Worm (Caenorhabditis elegans) whole organism, L2 larva: ENCODE results near the gene pars-1.
A peak's percentile ranks its signal among the peaks of the same experiment; 100 is the strongest.

Experiments
- C34F6.9 ChIP-seq: fragments of 150-350 bp; optimal IDR thresholded peaks from 2 replicates; lab custom pipeline; 2014; ENCODE audit warnings: missing biosample characterization, missing genetic modification characterization
- R02D3.7 ChIP-seq: fragments of 150-350 bp; optimal IDR thresholded peaks from 2 replicates; lab custom pipeline; 2014; ENCODE audit warnings: missing biosample characterization, missing genetic modification characterization
- Y55F3AM.14 ChIP-seq: fragments of 200-800 bp; sonication (Bioruptor generic); optimal IDR thresholded peaks from 2 replicates; lab custom pipeline; 2018; ENCODE audit warnings: mild to moderate bottlenecking, missing genetic modification characterization, missing compliant biosample characterization
- alr-1 ChIP-seq: fragments of 150-350 bp; optimal IDR thresholded peaks from 2 replicates; lab custom pipeline; 2014; ENCODE audit warnings: missing biosample characterization, missing genetic modification characterization
- aly-2 ChIP-seq: fragments of 150-350 bp; optimal IDR thresholded peaks from 2 replicates; lab custom pipeline; 2014; ENCODE audit warnings: missing biosample characterization, missing genetic modification characterization
- ama-1 ChIP-seq: fragments of 150-350 bp; optimal IDR thresholded peaks from 2 replicates; lab custom pipeline; 2018; ENCODE audit warnings: inconsistent platforms
- ceh-16 ChIP-seq: fragments of 150-350 bp; optimal IDR thresholded peaks from 2 replicates; lab custom pipeline; 2014; ENCODE audit warnings: missing biosample characterization, missing genetic modification characterization
- ceh-82 ChIP-seq: fragments of 150-350 bp; optimal IDR thresholded peaks from 2 replicates; lab custom pipeline; 2014; ENCODE audit warnings: missing biosample characterization, missing genetic modification characterization
- crh-2 ChIP-seq: sonication (generic microtip); optimal IDR thresholded peaks from 2 replicates; lab custom pipeline; 2017; ENCODE audit warnings: missing biosample characterization, missing genetic modification characterization
- dmd-4 ChIP-seq: sonication (generic microtip); optimal IDR thresholded peaks from 2 replicates; lab custom pipeline; 2017; ENCODE audit warnings: missing biosample characterization, missing genetic modification characterization
- egl-27 ChIP-seq: sonication (generic microtip); optimal IDR thresholded peaks from 3 replicates; lab custom pipeline; 2017; ENCODE audit warnings: missing biosample characterization, missing genetic modification reagents, missing genetic modification characterization
- elt-1 ChIP-seq: fragments of 150-350 bp; optimal IDR thresholded peaks from 2 replicates; lab custom pipeline; 2014; ENCODE audit warnings: missing biosample characterization, missing genetic modification characterization
- elt-3 ChIP-seq: sonication (generic microtip); optimal IDR thresholded peaks from 2 replicates; lab custom pipeline; 2017; ENCODE audit warnings: missing biosample characterization, missing genetic modification characterization
- fos-1 ChIP-seq: fragments of 150-350 bp; optimal IDR thresholded peaks from 2 replicates; lab custom pipeline; 2014; ENCODE audit warnings: missing biosample characterization, missing genetic modification characterization
- gmeb-1 ChIP-seq: fragments of 150-350 bp; optimal IDR thresholded peaks from 2 replicates; lab custom pipeline; 2014; ENCODE audit warnings: missing biosample characterization, missing genetic modification characterization
- lin-11 ChIP-seq: fragments of 150-350 bp; sonication (generic microtip); optimal IDR thresholded peaks from 2 replicates; lab custom pipeline; 2014; ENCODE audit warnings: missing biosample characterization, missing genetic modification characterization, inconsistent platforms, mixed read lengths
- lsy-2 ChIP-seq, 2 experiments: fragments of 150-350 bp in 1 of 2; sonication (generic microtip) in 1 of 2; optimal IDR thresholded peaks; 2 replicates each; lab custom pipeline; 2014 to 2017; ENCODE audit warnings: missing biosample characterization in 2 of 2, missing genetic modification characterization in 2 of 2
- mab-5 ChIP-seq: fragments of 150-350 bp; optimal IDR thresholded peaks from 2 replicates; lab custom pipeline; 2014; ENCODE audit warnings: missing biosample characterization, missing genetic modification characterization
- mbf-1 ChIP-seq: sonication (generic microtip); optimal IDR thresholded peaks from 2 replicates; lab custom pipeline; 2017; ENCODE audit warnings: missing biosample characterization, missing genetic modification characterization
- mdl-1 ChIP-seq, 2 experiments: fragments of 150-350 bp in 1 of 2; sonication (generic microtip) in 1 of 2; optimal IDR thresholded peaks; 2 replicates each; lab custom pipeline; 2017; ENCODE audit warnings: missing biosample characterization in 2 of 2, missing genetic modification characterization in 2 of 2
- nhr-10 ChIP-seq: sonication (generic microtip); optimal IDR thresholded peaks from 2 replicates; lab custom pipeline; 2017; ENCODE audit warnings: missing biosample characterization, missing genetic modification characterization
- nhr-11 ChIP-seq: fragments of 150-350 bp; optimal IDR thresholded peaks from 2 replicates; lab custom pipeline; 2014; ENCODE audit warnings: missing biosample characterization, missing genetic modification characterization
- nhr-12 ChIP-seq: fragments of 150-350 bp; optimal IDR thresholded peaks from 2 replicates; lab custom pipeline; 2014; ENCODE audit warnings: missing biosample characterization, missing genetic modification characterization
- nhr-129 ChIP-seq: fragments of 150-350 bp; optimal IDR thresholded peaks from 2 replicates; lab custom pipeline; 2014; ENCODE audit warnings: missing biosample characterization, missing genetic modification characterization
- nhr-21 ChIP-seq: fragments of 150-350 bp; optimal IDR thresholded peaks from 2 replicates; lab custom pipeline; 2014; ENCODE audit warnings: missing biosample characterization, missing genetic modification characterization
- nhr-23 ChIP-seq: fragments of 150-350 bp; optimal IDR thresholded peaks from 2 replicates; lab custom pipeline; 2014; ENCODE audit warnings: missing biosample characterization, missing genetic modification reagents, missing genetic modification characterization
- nhr-237 ChIP-seq: fragments of 150-350 bp; optimal IDR thresholded peaks from 2 replicates; lab custom pipeline; 2014; ENCODE audit warnings: missing biosample characterization, missing genetic modification characterization
- nhr-25 ChIP-seq: fragments of 150-350 bp; sonication (generic microtip); optimal IDR thresholded peaks from 3 replicates; lab custom pipeline; 2014; ENCODE audit warnings: missing biosample characterization, missing genetic modification characterization
- nhr-6 ChIP-seq: fragments of 150-350 bp; optimal IDR thresholded peaks from 2 replicates; lab custom pipeline; 2014; ENCODE audit warnings: missing biosample characterization, missing genetic modification characterization
- nhr-77 ChIP-seq: fragments of 150-350 bp; optimal IDR thresholded peaks from 2 replicates; lab custom pipeline; 2014; ENCODE audit warnings: missing biosample characterization, missing genetic modification characterization
- peb-1 ChIP-seq: fragments of 150-350 bp; optimal IDR thresholded peaks from 2 replicates; lab custom pipeline; 2014; ENCODE audit warnings: missing biosample characterization, missing genetic modification characterization
- skn-1 ChIP-seq: sonication (generic microtip); optimal IDR thresholded peaks from 2 replicates; lab custom pipeline; 2017; ENCODE audit warnings: missing biosample characterization, missing genetic modification characterization
- sma-3 ChIP-seq: sonication (generic microtip); optimal IDR thresholded peaks from 2 replicates; lab custom pipeline; 2016; ENCODE audit warnings: missing genetic modification reagents, missing genetic modification characterization, missing compliant biosample characterization
- sma-9 ChIP-seq, 2 experiments: fragments of 150-350 bp in 1 of 2; sonication (generic microtip) in 1 of 2; optimal IDR thresholded peaks; 2 replicates each; lab custom pipeline; 2014 to 2016; ENCODE audit warnings: missing genetic modification characterization in 2 of 2, mild to moderate bottlenecking in 1 of 2, missing biosample characterization in 1 of 2, missing compliant biosample characterization in 1 of 2, missing genetic modification reagents in 1 of 2, moderate library complexity in 1 of 2
- snpc-4 ChIP-seq: fragments of 150-350 bp; optimal IDR thresholded peaks from 2 replicates; lab custom pipeline; 2014; ENCODE audit warnings: missing biosample characterization, missing genetic modification characterization
- unc-39 ChIP-seq: fragments of 150-350 bp; optimal IDR thresholded peaks from 2 replicates; lab custom pipeline; 2014; ENCODE audit warnings: missing biosample characterization, missing genetic modification characterization
- unc-55 ChIP-seq: fragments of 150-350 bp; sonication (generic microtip); optimal IDR thresholded peaks from 3 replicates; lab custom pipeline; 2014; ENCODE audit warnings: missing biosample characterization, missing genetic modification reagents, missing genetic modification characterization
- zag-1 ChIP-seq: fragments of 150-350 bp; optimal IDR thresholded peaks from 2 replicates; lab custom pipeline; 2014; ENCODE audit warnings: missing biosample characterization, missing genetic modification characterization
- ztf-1 ChIP-seq: fragments of 200-800 bp; sonication (Bioruptor generic); conservative IDR thresholded peaks from 2 replicates; pipeline ENCODE4 v1.3.6; 2022; ENCODE audit warnings: missing genetic modification characterization, missing compliant biosample characterization
- ztf-11 ChIP-seq: sonication (generic microtip); optimal IDR thresholded peaks from 2 replicates; lab custom pipeline; 2017; ENCODE audit warnings: missing biosample characterization, missing genetic modification characterization

The pars-1 gene

ce11 chrIII:7278491-7278890, 39.7 kb downstream of the pars-1 start:
- TF ChIP-seq nhr-10 (tag; lab: Kevin White, UChicago) (no peak), unc-55 (peak; percentile 39), R02D3.7 (tag; lab: Kevin White, UChicago) (no peak), skn-1 (tag; lab: Kevin White, UChicago) (no peak), nhr-129 (peak; percentile 83), ceh-16 (no peak), C34F6.9 (tag; lab: Kevin White, UChicago) (peak; percentile 39), nhr-6 (tag; lab: Kevin White, UChicago) (peak; percentile 16), nhr-11 (tag; lab: Kevin White, UChicago) (no peak), ztf-11 (tag; lab: Kevin White, UChicago) (no peak), sma-3 (GFP tag; lab: Kevin White, UChicago) (peak; percentile 34), Y55F3AM.14 (GFP tag; lab: Kevin White, UChicago) (no peak), nhr-21 (tag; lab: Kevin White, UChicago) (peak; percentile 35), mdl-1 (tag; optimal IDR thresholded peaks at IDR 0.05; lab: Kevin White, UChicago) (no peak), zag-1 (tag; lab: Kevin White, UChicago) (no peak), peb-1 (no peak), ama-1 (lab: Kevin White, UChicago) (no peak), mab-5 (tag; lab: Kevin White, UChicago) (no peak), aly-2 (tag; lab: Kevin White, UChicago) (no peak), ceh-82 (no peak), lin-11 (tag; lab: Kevin White, UChicago) (peak; percentile 43), sma-9 (GFP tag; optimal IDR thresholded peaks at IDR 0.05; lab: Kevin White, UChicago) (peak; percentile 75), sma-9 (tag; optimal IDR thresholded peaks at IDR 0.05; lab: Kevin White, UChicago) (no peak), nhr-12 (tag; lab: Kevin White, UChicago) (no peak), nhr-77 (tag; lab: Kevin White, UChicago) (peak; percentile 35), unc-39 (no peak), dmd-4 (tag; lab: Kevin White, UChicago) (peak; percentile 44), snpc-4 (tag; lab: Kevin White, UChicago) (peak; percentile 99), gmeb-1 (peak; percentile 88), nhr-23 (tag; lab: Kevin White, UChicago) (no peak), egl-27 (tag; lab: Kevin White, UChicago) (no peak), ztf-1 (GFP tag; lab: Robert Waterston, UW) (no peak), elt-3 (no peak), mbf-1 (tag; lab: Kevin White, UChicago) (no peak), nhr-25 (tag; lab: Kevin White, UChicago) (no peak), crh-2 (tag; lab: Kevin White, UChicago) (peak; percentile 76), fos-1 (peak; percentile 43), nhr-237 (tag; lab: Kevin White, UChicago) (no peak), lsy-2 (tag; optimal IDR thresholded peaks at IDR 0.05; lab: Kevin White, UChicago) (peak; percentile 67 to 69)
- TF ChIP-seq, all 48 proteins: peak for 15

- TF ChIP-seq ama-1 (lab: Kevin White, UChicago) (no peak), elt-1 (tag; lab: Kevin White, UChicago) (no peak), ceh-16 (no peak), dmd-4 (tag; lab: Kevin White, UChicago) (no peak), lsy-2 (tag; optimal IDR thresholded peaks at IDR 0.05; lab: Kevin White, UChicago) (peak in 1 of 2 experiments; percentile 68), unc-55 (peak; percentile 4), nhr-6 (tag; lab: Kevin White, UChicago) (no peak), crh-2 (tag; lab: Kevin White, UChicago) (peak; percentile 51), R02D3.7 (tag; lab: Kevin White, UChicago) (no peak)
These were observed 42.4 kb downstream of the pars-1 start, which contains the start of gene B0361.3 for ce11 chrIII:7281179-7281578. Gene B0361.3 (plus strand): TSS chrIII:7281462.

ce11 chrIII:7285783-7286182, 47.0 kb downstream of the pars-1 start, which contains the start of gene pho-5:
Gene pho-5 (minus strand): TSS chrIII:7285883.
- TF ChIP-seq nhr-237 (tag; lab: Kevin White, UChicago) (no peak), egl-27 (tag; lab: Kevin White, UChicago) (no peak), unc-39 (no peak), alr-1 (tag; lab: Kevin White, UChicago) (no peak), mbf-1 (tag; lab: Kevin White, UChicago) (no peak), elt-1 (tag; lab: Kevin White, UChicago) (no peak), nhr-77 (tag; lab: Kevin White, UChicago) (no peak)
